Worm (Caenorhabditis elegans) whole organism, young adult: ENCODE data around the gene C45B11.8.

Source experiments
- cebp-1 ChIP-seq, 2 experiments: fragments of 200-800 bp in 1 of 2; sonication (Bioruptor generic) in 1 of 2; sonication (generic microtip) in 1 of 2; IDR thresholded peaks in 1 of 2; optimal IDR thresholded peaks in 1 of 2; 2 replicates each; pipeline versions ENCODE4 v1.3.6 to Lab custom; 2017 to 2022; ENCODE audit warnings: missing compliant biosample characterization in 2 of 2, missing genetic modification characterization in 2 of 2, mild to moderate bottlenecking in 1 of 2, missing genetic modification reagents in 1 of 2, moderate library complexity in 1 of 2
- ceh-100 ChIP-seq: fragments of 200-800 bp; sonication (Bioruptor generic); IDR thresholded peaks from 2 replicates; pipeline ENCODE4 v1.3.6; 2022; ENCODE audit warnings: missing genetic modification reagents, missing genetic modification characterization, missing compliant biosample characterization
- hlh-26 ChIP-seq: fragments of 200-800 bp; sonication (Bioruptor generic); conservative IDR thresholded peaks from 2 replicates; pipeline ENCODE4 v1.3.6; 2022; ENCODE audit warnings: missing genetic modification reagents, missing genetic modification characterization, missing compliant biosample characterization
- lag-1 ChIP-seq: fragments of 200-800 bp; sonication (Bioruptor generic); IDR thresholded peaks from 2 replicates; pipeline ENCODE4 v1.3.6; 2022; ENCODE audit warnings: missing genetic modification reagents, missing genetic modification characterization, missing compliant biosample characterization
- lin-26 ChIP-seq: fragments of 200-800 bp; sonication (Bioruptor generic); IDR thresholded peaks from 2 replicates; pipeline ENCODE4 v1.3.6; 2022; ENCODE audit warnings: missing genetic modification reagents, missing genetic modification characterization, missing compliant biosample characterization
- lin-35 ChIP-seq, 3 experiments: fragments of 150-350 bp in 2 of 3; sonication (generic microtip) in 1 of 3; optimal IDR thresholded peaks; 2 replicates each; lab custom pipeline; 2014 to 2018; ENCODE audit warnings: missing biosample characterization in 3 of 3, missing genetic modification characterization in 3 of 3, missing genetic modification reagents in 3 of 3
- mxl-1 ChIP-seq: sonication (generic microtip); optimal IDR thresholded peaks from 2 replicates; lab custom pipeline; 2016; ENCODE audit warnings: missing genetic modification characterization, missing compliant biosample characterization
- unc-62 ChIP-seq: fragments of 150-350 bp; optimal IDR thresholded peaks from 2 replicates; lab custom pipeline; 2014; ENCODE audit warnings: missing biosample characterization, missing genetic modification reagents, missing genetic modification characterization

ce11 chrV:11074448-11074847, 33.9 kb downstream of the C45B11.8 start, which contains the start of gene act-3:
- no peak for TF ChIP-seq unc-62 (GFP tag; lab: Kevin White, UChicago)
- no peak for TF ChIP-seq hlh-26 (GFP tag; lab: Robert Waterston, UW)
- TF ChIP-seq ceh-100 (GFP tag; lab: Robert Waterston, UW): no peak
- no peak for TF ChIP-seq cebp-1 (GFP tag; IDR thresholded peaks at IDR 0.05; lab: Robert Waterston, UW)
- TF ChIP-seq cebp-1 (tag; optimal IDR thresholded peaks at IDR 0.05; lab: Kevin White, UChicago): no peak
- no peak for TF ChIP-seq mxl-1 (tag; lab: Kevin White, UChicago)
- TF ChIP-seq lag-1 (GFP tag; lab: Robert Waterston, UW): no peak
- TF ChIP-seq lin-26 (GFP tag; lab: Robert Waterston, UW): no peak
- no peak for TF ChIP-seq lin-35 (GFP tag; optimal IDR thresholded peaks at IDR 0.05; lab: Kevin White, UChicago)
